Worm (Caenorhabditis elegans): ENCODE measurements around the gene F44E7.7.

DNA sequence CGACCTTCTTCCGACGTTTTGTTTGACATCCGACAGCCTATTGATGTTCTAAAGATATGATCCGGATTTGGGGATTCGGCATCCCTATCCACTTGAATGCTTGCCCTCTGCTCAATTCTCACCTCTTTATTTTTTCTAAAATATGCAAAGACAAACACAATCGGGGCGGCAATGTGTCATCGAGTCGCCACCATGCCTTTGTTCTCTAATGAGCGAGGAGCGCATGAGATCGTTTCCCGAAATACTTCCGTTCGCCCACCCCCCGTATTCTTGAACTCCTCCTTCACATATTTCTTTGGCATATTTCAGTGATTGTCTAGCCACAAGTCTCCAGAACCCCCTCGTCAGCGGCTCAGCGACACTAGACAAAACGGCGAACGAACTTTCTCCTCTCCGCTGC, 14.1 kb upstream of the F44E7.7 start, which contains the start of gene cyn-17:
- no peak for TF ChIP-seq ceh-6 (GFP tag; optimal IDR thresholded peaks at IDR 0.05)
- TF ChIP-seq madf-2 (tag; optimal IDR thresholded peaks at IDR 0.05) = no peak
- TF ChIP-seq dve-1 (tag; optimal IDR thresholded peaks at IDR 0.05) = no peak

All from whole organism, late embryonic.